Worm (Caenorhabditis elegans): Measurements from ENCODE around the gene fbxb-85.

Gene fbxb-85

ce11 chrIII:10809568-10809967, 39.2 kb downstream of the fbxb-85 start:
- TF ChIP-seq pag-3 (tag; optimal IDR thresholded peaks at IDR 0.05; ENCODE audit: borderline replicate concordance) = no peak
- TF ChIP-seq unc-86 (tag; optimal IDR thresholded peaks at IDR 0.05) = no peak
- no peak for TF ChIP-seq K02D7.2 (tag; optimal IDR thresholded peaks at IDR 0.05)
- TF ChIP-seq nhr-232 (tag; optimal IDR thresholded peaks at IDR 0.05) = no peak
- TF ChIP-seq T23F11.4 (GFP tag; optimal IDR thresholded peaks at IDR 0.05) = no peak
- TF ChIP-seq ceh-9 (tag; optimal IDR thresholded peaks at IDR 0.05) = no peak
- no peak for TF ChIP-seq pha-4 (tag; optimal IDR thresholded peaks at IDR 0.05)
- TF ChIP-seq elt-2 (tag; optimal IDR thresholded peaks at IDR 0.05) = no peak
- no peak for TF ChIP-seq ztf-16 (tag; optimal IDR thresholded peaks at IDR 0.05)

ce11 chrIII:10808802-10809201, 40.0 kb downstream of the fbxb-85 start:
- TF ChIP-seq syd-9 (tag; optimal IDR thresholded peaks at IDR 0.05) (no peak), C08G9.2 (tag; optimal IDR thresholded peaks at IDR 0.05) (peak; percentile 2)

- TF ChIP-seq Y22D7AL.16 (tag; optimal IDR thresholded peaks at IDR 0.05) (no peak), ceh-9 (tag; optimal IDR thresholded peaks at IDR 0.05) (no peak), C08G9.2 (tag; optimal IDR thresholded peaks at IDR 0.05) (no peak), ceh-2 (tag; optimal IDR thresholded peaks at IDR 0.05) (peak; percentile 12), hlh-8 (tag; optimal IDR thresholded peaks at IDR 0.05) (no peak), sox-2 (GFP tag; IDR thresholded peaks at IDR 0.05) (0 out of 2 replicates have a peak, but pooled peaks have one; percentile 9), ceh-34 (tag; optimal IDR thresholded peaks at IDR 0.05) (peak; percentile 10), ceh-45 (GFP tag; IDR thresholded peaks at IDR 0.05) (no peak), ceh-6 (GFP tag; optimal IDR thresholded peaks at IDR 0.05) (peak; percentile 14), K02D7.2 (tag; optimal IDR thresholded peaks at IDR 0.05) (no peak), mec-3 (tag; optimal IDR thresholded peaks at IDR 0.05; ENCODE audit: borderline replicate concordance) (no peak), ref-2 (tag; optimal IDR thresholded peaks at IDR 0.05) (peak; percentile 28), nhr-11 (tag; optimal IDR thresholded peaks at IDR 0.05) (no peak), ceh-14 (tag; optimal IDR thresholded peaks at IDR 0.05) (peak; percentile 27), pax-1 (tag; optimal IDR thresholded peaks at IDR 0.05) (no peak), hlh-13 (GFP tag; optimal IDR thresholded peaks at IDR 0.05) (no peak), unc-86 (tag; optimal IDR thresholded peaks at IDR 0.05) (no peak), pqm-1 (tag; optimal IDR thresholded peaks at IDR 0.05) (no peak), ama-1 (optimal IDR thresholded peaks at IDR 0.05) (no peak), lin-11 (tag; optimal IDR thresholded peaks at IDR 0.05) (no peak), ceh-48 (tag; optimal IDR thresholded peaks at IDR 0.05) (no peak), hlh-30 (tag; optimal IDR thresholded peaks at IDR 0.05; ENCODE audit: insufficient read depth) (no peak), ahr-1 (tag; optimal IDR thresholded peaks at IDR 0.05) (no peak), nhr-232 (tag; optimal IDR thresholded peaks at IDR 0.05) (peak; percentile 7), ets-4 (tag; optimal IDR thresholded peaks at IDR 0.05) (peak; percentile 7), unc-3 (GFP tag; conservative IDR thresholded peaks at IDR 0.05) (no peak), unc-3 (tag; optimal IDR thresholded peaks at IDR 0.05) (no peak), rnt-1 (tag; optimal IDR thresholded peaks at IDR 0.05) (peak; percentile 4), hlh-15 (tag; optimal IDR thresholded peaks at IDR 0.05) (no peak), unc-42 (tag; optimal IDR thresholded peaks at IDR 0.05) (peak; percentile 67), T23F11.4 (GFP tag; optimal IDR thresholded peaks at IDR 0.05) (no peak), C38D4.7 (GFP tag; optimal IDR thresholded peaks at IDR 0.05) (no peak), dmd-4 (tag; optimal IDR thresholded peaks at IDR 0.05; ENCODE audit: borderline replicate concordance) (no peak), ceh-19 (GFP tag; optimal IDR thresholded peaks at IDR 0.05) (no peak), pha-2 (tag; optimal IDR thresholded peaks at IDR 0.05) (no peak), nfya-1 (tag; optimal IDR thresholded peaks at IDR 0.05) (peak; percentile 39), npax-4 (tag; optimal IDR thresholded peaks at IDR 0.05) (no peak), gmeb-2 (tag; optimal IDR thresholded peaks at IDR 0.05) (no peak), elt-4 (tag; optimal IDR thresholded peaks at IDR 0.05) (no peak), elt-2 (tag; optimal IDR thresholded peaks at IDR 0.05) (no peak), tbx-2 (tag; optimal IDR thresholded peaks at IDR 0.05) (peak; percentile 70), ceh-24 (tag; optimal IDR thresholded peaks at IDR 0.05) (no peak), zip-5 (tag; optimal IDR thresholded peaks at IDR 0.05) (no peak), dve-1 (tag; optimal IDR thresholded peaks at IDR 0.05) (no peak), ceh-18 (tag; optimal IDR thresholded peaks at IDR 0.05) (peak; percentile 26), pha-4 (tag; optimal IDR thresholded peaks at IDR 0.05) (no peak)
Observed at ce11 chrIII:10807956-10808355, 40.8 kb downstream of the fbxb-85 start.
